Fruit fly (Drosophila melanogaster) whole organism, wandering third instar larva: ENCODE measurements around the gene CG6865.

ENCODE experiments used
- Dfd ChIP-seq: fragments of >200 bp; optimal IDR thresholded peaks from 2 replicates; lab custom pipeline; 2017; ENCODE audit warnings: missing biosample characterization, missing genetic modification characterization
- Hnf4 ChIP-seq: fragments of 200-800 bp; sonication (Bioruptor generic); optimal IDR thresholded peaks from 2 replicates; lab custom pipeline; 2016; ENCODE audit warnings: missing biosample characterization, mild to moderate bottlenecking, missing genetic modification characterization
- Jra ChIP-seq: sonication (Bioruptor generic); optimal IDR thresholded peaks from 2 replicates; lab custom pipeline; 2016; ENCODE audit warnings: missing biosample characterization, missing genetic modification characterization
- Myc ChIP-seq: fragments of >200 bp; optimal IDR thresholded peaks from 2 replicates; lab custom pipeline; 2017
- Vsx2 ChIP-seq: fragments of 200-300, 225-300 bp; sonication (Bioruptor generic); optimal IDR thresholded peaks from 2 replicates; lab custom pipeline; 2018; ENCODE audit warnings: missing biosample characterization, missing genetic modification characterization; ENCODE audit not compliant: partially characterized antibody
- jim ChIP-seq: fragments of 175-275, 200-325 bp; sonication (Bioruptor generic); optimal IDR thresholded peaks from 2 replicates; lab custom pipeline; 2016; ENCODE audit warnings: missing biosample characterization, mild to moderate bottlenecking, missing genetic modification characterization
- lola ChIP-seq: fragments of >200 bp; optimal IDR thresholded peaks from 2 replicates; lab custom pipeline; 2017; ENCODE audit warnings: missing biosample characterization, missing genetic modification characterization

DNA sequence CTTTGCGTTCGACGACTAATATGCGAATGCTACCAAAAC lies 17.4 kb upstream of the CG6865 start, which contains the start of gene Indy:
- TF ChIP-seq Hnf4 (GFP tag; lab: Kevin White, UChicago), result no peak
- no peak for TF ChIP-seq Jra (GFP tag; lab: Kevin White, UChicago)
- no peak for TF ChIP-seq Vsx2 (GFP tag; lab: Kevin White, UChicago)
- no peak for TF ChIP-seq jim (GFP tag; lab: Kevin White, UChicago)
- TF ChIP-seq Myc (lab: Kevin White, UChicago), result no peak
- no peak for TF ChIP-seq Dfd
- no peak for TF ChIP-seq lola
